Worm (Caenorhabditis elegans) whole organism, young adult: Measurements from ENCODE around the gene M03B6.5.

Experiments used
- C17E4.6 ChIP-seq: fragments of 200-800 bp; sonication (Bioruptor generic); IDR thresholded peaks from 2 replicates; pipeline ENCODE4 v1.3.6; 2022; ENCODE audit warnings: missing genetic modification reagents, missing genetic modification characterization, missing compliant biosample characterization
- F10E7.11 ChIP-seq: sonication (generic microtip); optimal IDR thresholded peaks from 2 replicates; lab custom pipeline; 2017; ENCODE audit warnings: mild to moderate bottlenecking, missing genetic modification characterization, moderate library complexity, missing compliant biosample characterization
- F23B12.7 ChIP-seq: sonication (generic microtip); optimal IDR thresholded peaks from 2 replicates; lab custom pipeline; 2017; ENCODE audit warnings: missing genetic modification characterization, mild to moderate bottlenecking, missing compliant biosample characterization, antibody characterized with exemption, moderate library complexity; ENCODE audit not compliant: insufficient read depth
- F33H1.4 ChIP-seq: fragments of 200-800 bp; sonication (Bioruptor generic); IDR thresholded peaks from 2 replicates; pipeline ENCODE4 v1.3.6; 2022; ENCODE audit warnings: missing genetic modification reagents, missing genetic modification characterization, missing compliant biosample characterization
- F52B5.7 ChIP-seq: sonication (generic microtip); optimal IDR thresholded peaks from 2 replicates; lab custom pipeline; 2016; ENCODE audit warnings: mild to moderate bottlenecking, missing genetic modification characterization, missing compliant biosample characterization
- K12H6.12 ChIP-seq: fragments of 200-800 bp; sonication (Bioruptor generic); optimal IDR thresholded peaks from 2 replicates; lab custom pipeline; 2018; ENCODE audit warnings: mild to moderate bottlenecking, missing genetic modification characterization, missing compliant biosample characterization
- aptf-3 ChIP-seq: fragments of 200-800 bp; sonication (Bioruptor generic); IDR thresholded peaks from 2 replicates; pipeline ENCODE4 v1.3.6; 2022; ENCODE audit warnings: missing genetic modification characterization, missing compliant biosample characterization
- atf-7 ChIP-seq: sonication (generic microtip); optimal IDR thresholded peaks from 2 replicates; lab custom pipeline; 2017; ENCODE audit warnings: mild to moderate bottlenecking, missing genetic modification characterization, missing compliant biosample characterization
- attf-3 ChIP-seq: fragments of 200-800 bp; sonication (Bioruptor generic); conservative IDR thresholded peaks from 2 replicates; pipeline ENCODE4 v1.3.6; 2022; ENCODE audit warnings: missing genetic modification reagents, missing genetic modification characterization, missing compliant biosample characterization
- attf-6 ChIP-seq: fragments of 200-800 bp; sonication (Bioruptor generic); IDR thresholded peaks from 2 replicates; pipeline ENCODE4 v1.3.6; 2022; ENCODE audit warnings: missing genetic modification reagents, missing genetic modification characterization, missing compliant biosample characterization
- bed-1 ChIP-seq: fragments of 200-800 bp; sonication (Bioruptor generic); IDR thresholded peaks from 2 replicates; pipeline ENCODE4 v1.3.6; 2022; ENCODE audit warnings: missing genetic modification reagents, missing genetic modification characterization, missing compliant biosample characterization
- cebp-2 ChIP-seq: fragments of 200-800 bp; sonication (Bioruptor generic); IDR thresholded peaks from 2 replicates; pipeline ENCODE4 v1.3.6; 2022; ENCODE audit warnings: missing genetic modification characterization, missing compliant biosample characterization
- ceh-79 ChIP-seq: sonication (generic microtip); optimal IDR thresholded peaks from 2 replicates; lab custom pipeline; 2017; ENCODE audit warnings: mild to moderate bottlenecking, missing genetic modification characterization, missing compliant biosample characterization
- egrh-3 ChIP-seq: fragments of 200-800 bp; sonication (Bioruptor generic); IDR thresholded peaks from 2 replicates; pipeline ENCODE4 v1.3.6; 2022; ENCODE audit warnings: missing genetic modification reagents, missing genetic modification characterization, missing compliant biosample characterization
- ekl-4 ChIP-seq: fragments of 200-800 bp; sonication (Bioruptor generic); IDR thresholded peaks from 2 replicates; pipeline ENCODE4 v1.3.6; 2022; ENCODE audit warnings: missing genetic modification reagents, missing genetic modification characterization, missing compliant biosample characterization
- ets-4 ChIP-seq: fragments of 200-800 bp; sonication (Bioruptor generic); optimal IDR thresholded peaks from 2 replicates; lab custom pipeline; 2018; ENCODE audit warnings: mild to moderate bottlenecking, missing genetic modification characterization, missing compliant biosample characterization
- him-1 ChIP-seq: sonication (generic microtip); optimal IDR thresholded peaks from 2 replicates; lab custom pipeline; 2016; ENCODE audit warnings: missing genotype, missing genetic modification reagents, missing genetic modification characterization, missing compliant biosample characterization
- let-526 ChIP-seq: fragments of 200-800 bp; sonication (Bioruptor generic); IDR thresholded peaks from 2 replicates; pipeline ENCODE4 v1.3.6; 2022; ENCODE audit warnings: missing genetic modification reagents, missing genetic modification characterization, missing compliant biosample characterization
- lin-26 ChIP-seq: fragments of 200-800 bp; sonication (Bioruptor generic); IDR thresholded peaks from 2 replicates; pipeline ENCODE4 v1.3.6; 2022; ENCODE audit warnings: missing genetic modification reagents, missing genetic modification characterization, missing compliant biosample characterization
- lir-1 ChIP-seq: fragments of 200-800 bp; sonication (Bioruptor generic); conservative IDR thresholded peaks from 2 replicates; pipeline ENCODE4 v1.3.6; 2022; ENCODE audit warnings: missing genetic modification reagents, missing genetic modification characterization, missing compliant biosample characterization
- lsl-1 ChIP-seq: fragments of 200-800 bp; sonication (Bioruptor generic); optimal IDR thresholded peaks from 2 replicates; lab custom pipeline; 2018; ENCODE audit warnings: mild to moderate bottlenecking, missing genetic modification characterization, moderate library complexity, missing compliant biosample characterization
- lsy-27 ChIP-seq: sonication (generic microtip); optimal IDR thresholded peaks from 2 replicates; lab custom pipeline; 2017; ENCODE audit warnings: missing genetic modification characterization, mild to moderate bottlenecking, missing compliant biosample characterization, antibody characterized with exemption, missing genotype, borderline replicate concordance; ENCODE audit not compliant: insufficient read depth
- mel-28 ChIP-seq: sonication (generic microtip); optimal IDR thresholded peaks from 2 replicates; lab custom pipeline; 2016; ENCODE audit warnings: borderline replicate concordance, mild to moderate bottlenecking, missing genetic modification characterization, missing compliant biosample characterization
- nfyb-1 ChIP-seq: fragments of 200-800 bp; sonication (Bioruptor generic); IDR thresholded peaks from 2 replicates; pipeline ENCODE4 v1.3.6; 2022; ENCODE audit warnings: missing genetic modification reagents, missing genetic modification characterization, missing compliant biosample characterization
- nhr-120 ChIP-seq: fragments of 200-800 bp; sonication (Bioruptor generic); IDR thresholded peaks from 2 replicates; pipeline ENCODE4 v1.3.6; 2022; ENCODE audit warnings: missing genetic modification characterization, missing compliant biosample characterization
- nhr-27 ChIP-seq: fragments of 200-800 bp; sonication (Bioruptor generic); optimal IDR thresholded peaks from 2 replicates; lab custom pipeline; 2018; ENCODE audit warnings: mild to moderate bottlenecking, missing genetic modification characterization, moderate library complexity, missing compliant biosample characterization
- nhr-80 ChIP-seq: sonication (generic microtip); optimal IDR thresholded peaks from 2 replicates; lab custom pipeline; 2016; ENCODE audit warnings: missing genetic modification characterization, missing compliant biosample characterization
- rcor-1 ChIP-seq: fragments of 200-800 bp; sonication (Bioruptor generic); IDR thresholded peaks from 2 replicates; pipeline ENCODE4 v1.3.6; 2022; ENCODE audit warnings: missing genetic modification reagents, missing genetic modification characterization, missing compliant biosample characterization
- rpc-1 ChIP-seq, 2 experiments: fragments of 150-350 bp in 1 of 2; sonication (generic microtip) in 1 of 2; optimal IDR thresholded peaks; 2 replicates each; lab custom pipeline; 2014 to 2018; ENCODE audit warnings: missing biosample characterization in 1 of 2, missing genetic modification characterization in 1 of 2, missing genetic modification reagents in 1 of 2, missing genotype in 1 of 2
- snpc-1.3 ChIP-seq: sonication (generic microtip); optimal IDR thresholded peaks from 2 replicates; lab custom pipeline; 2017; ENCODE audit warnings: missing genetic modification characterization, mild to moderate bottlenecking, missing compliant biosample characterization, antibody characterized with exemption, moderate library complexity, missing genotype, missing genetic modification reagents; ENCODE audit not compliant: insufficient read depth
- snpc-3.4 ChIP-seq: sonication (generic microtip); optimal IDR thresholded peaks from 2 replicates; lab custom pipeline; 2017; ENCODE audit warnings: missing genetic modification characterization, mild to moderate bottlenecking, missing compliant biosample characterization, antibody characterized with exemption, moderate library complexity, missing genotype, missing genetic modification reagents
- unc-62 ChIP-seq: fragments of 150-350 bp; optimal IDR thresholded peaks from 2 replicates; lab custom pipeline; 2014; ENCODE audit warnings: missing biosample characterization, missing genetic modification reagents, missing genetic modification characterization
- ztf-22 ChIP-seq: fragments of 200-800 bp; sonication (Bioruptor generic); optimal IDR thresholded peaks from 2 replicates; lab custom pipeline; 2018; ENCODE audit warnings: mild to moderate bottlenecking, missing genetic modification characterization, moderate library complexity, missing compliant biosample characterization
- ztf-28 ChIP-seq: fragments of 200-800 bp; sonication (Bioruptor generic); IDR thresholded peaks from 2 replicates; pipeline ENCODE4 v1.3.6; 2022; ENCODE audit warnings: missing genetic modification reagents, missing genetic modification characterization, missing compliant biosample characterization

Gene M03B6.5

ce11 chrX:13846024-13846423, 2.2 kb downstream of the M03B6.5 start:
- TF ChIP-seq lin-26 = no peak
- no peak for TF ChIP-seq ets-4 (GFP tag; lab: Kevin White, UChicago)
- TF ChIP-seq nhr-27 (tag; lab: Kevin White, UChicago) = no peak
- TF ChIP-seq K12H6.12 (tag; lab: Kevin White, UChicago) = no peak
- TF ChIP-seq nfyb-1 (GFP tag; lab: Robert Waterston, UW) = no peak

ce11 chrX:13850359-13850758, 6.6 kb downstream of the M03B6.5 start:
- TF ChIP-seq unc-62 (GFP tag; lab: Kevin White, UChicago) (no peak), ets-4 (GFP tag; lab: Kevin White, UChicago) (no peak), bed-1 (GFP tag; lab: Robert Waterston, UW) (no peak), F52B5.7 (tag; lab: Kevin White, UChicago) (no peak), F10E7.11 (tag; lab: Kevin White, UChicago) (no peak), nhr-80 (peak; percentile 65), lir-1 (GFP tag; lab: Robert Waterston, UW) (no peak)
- TF ChIP-seq, all 124 proteins: peak for 1

ce11 chrX:13851590-13851989, 7.8 kb downstream of the M03B6.5 start:
- TF ChIP-seq lsy-27 (tag; lab: Kevin White, UChicago) (no peak), snpc-1.3 (no peak), cebp-2 (GFP tag; lab: Robert Waterston, UW) (no peak), rpc-1 (optimal IDR thresholded peaks at IDR 0.05; lab: Kevin White, UChicago) (no peak), rpc-1 (tag; optimal IDR thresholded peaks at IDR 0.05; lab: Kevin White, UChicago) (no peak), lsl-1 (no peak), F33H1.4 (GFP tag; lab: Robert Waterston, UW) (no peak), him-1 (tag; lab: Kevin White, UChicago) (no peak), atf-7 (no peak), aptf-3 (no peak), mel-28 (tag; lab: Kevin White, UChicago) (no peak), attf-6 (GFP tag; lab: Robert Waterston, UW) (no peak), nhr-120 (no peak), nfyb-1 (GFP tag; lab: Robert Waterston, UW) (no peak), snpc-3.4 (tag; lab: Kevin White, UChicago) (no peak), egrh-3 (GFP tag; lab: Robert Waterston, UW) (no peak)
- TF ChIP-seq, all 124 proteins: peak for 0

- TF ChIP-seq ekl-4 (no peak), ztf-22 (no peak), ztf-28 (no peak), let-526 (GFP tag; lab: Robert Waterston, UW) (no peak), attf-3 (no peak), rcor-1 (no peak), C17E4.6 (GFP tag; lab: Robert Waterston, UW) (no peak), F23B12.7 (tag; lab: Kevin White, UChicago) (no peak), ceh-79 (no peak), nhr-80 (no peak)
Measured at ce11 chrX:13852606-13853005, 8.8 kb downstream of the M03B6.5 start, which contains the start of gene mct-3. mct-3 (plus strand) TSS chrX:13852906.
